Worm (Caenorhabditis elegans): ENCODE measurements around the gene slc-5A12.
A peak's percentile ranks its signal among the peaks of the same experiment; 100 is the strongest.

Gene slc-5A12

ce11 chrIV:11938554-11938953 is 1.3 kb downstream of the slc-5A12 start:
- TF ChIP-seq nhr-43 (tag; optimal IDR thresholded peaks at IDR 0.05; ENCODE audit: poor library complexity, severe bottlenecking) (peak; percentile 44), ZK546.5 (tag; optimal IDR thresholded peaks at IDR 0.05) (no peak)

- no peak for TF ChIP-seq sea-2 (GFP tag; optimal IDR thresholded peaks at IDR 0.05)
- TF ChIP-seq eor-1 (tag; optimal IDR thresholded peaks at IDR 0.05), result no peak
- TF ChIP-seq pqm-1 (tag; optimal IDR thresholded peaks at IDR 0.05), result no peak
- TF ChIP-seq egl-27 (tag; optimal IDR thresholded peaks at IDR 0.05), result no peak
- TF ChIP-seq nhr-11 (tag; optimal IDR thresholded peaks at IDR 0.05), result no peak
- no peak for TF ChIP-seq nhr-12 (tag; optimal IDR thresholded peaks at IDR 0.05)
Observed at ce11 chrIV:11942313-11942712, 5.1 kb downstream of the slc-5A12 start, which contains the start of gene ZK829.1. Gene ZK829.1, minus strand, starts transcription at chrIV:11942413.

ce11 chrIV:11945621-11946020 is 8.4 kb downstream of the slc-5A12 start, which contains the start of gene ZK829.3:
Gene ZK829.3, minus strand, starts transcription at chrIV:11945721.
- TF ChIP-seq zag-1 (tag; optimal IDR thresholded peaks at IDR 0.05), result no peak
- TF ChIP-seq nhr-23 (tag; optimal IDR thresholded peaks at IDR 0.05), result no peak
- TF ChIP-seq nhr-12 (tag; optimal IDR thresholded peaks at IDR 0.05), result no peak
- TF ChIP-seq ztf-11 (tag; optimal IDR thresholded peaks at IDR 0.05), result no peak
- no peak for TF ChIP-seq nhr-11 (tag; optimal IDR thresholded peaks at IDR 0.05)
- no peak for TF ChIP-seq elt-2 (tag; optimal IDR thresholded peaks at IDR 0.05)
- TF ChIP-seq nhr-237 (tag; optimal IDR thresholded peaks at IDR 0.05), result no peak
- no peak for TF ChIP-seq egl-5 (tag; optimal IDR thresholded peaks at IDR 0.05)
- TF ChIP-seq eor-1 (tag; optimal IDR thresholded peaks at IDR 0.05), result no peak
- TF ChIP-seq lsy-12 (tag; optimal IDR thresholded peaks at IDR 0.05), result no peak
- no peak for TF ChIP-seq ZK546.5 (tag; optimal IDR thresholded peaks at IDR 0.05)

DNA sequence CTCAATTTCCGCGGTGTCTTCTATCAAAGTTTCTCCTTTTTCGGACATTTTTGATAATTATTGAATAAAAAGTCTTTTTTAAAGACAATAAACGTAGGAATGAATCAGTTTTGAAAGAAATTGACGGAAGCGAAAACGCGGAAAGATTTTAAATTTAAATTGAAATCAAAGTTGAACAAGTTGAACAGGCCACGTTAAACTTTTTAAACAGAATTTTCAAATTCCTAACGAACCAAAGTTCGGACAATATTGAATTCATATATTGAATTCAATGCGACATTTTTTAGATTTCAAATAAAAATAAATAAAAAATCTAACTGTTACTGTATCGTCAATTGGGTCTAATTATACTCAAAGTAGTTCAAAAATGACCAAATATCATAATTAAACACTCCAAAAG is 12.5 kb downstream of the slc-5A12 start, which contains the start of gene hdl-1:
Gene hdl-1 (minus strand): TSS at position 101 of the 400 bp plus-strand sequence.
- no peak for TF ChIP-seq mdl-1 (tag; optimal IDR thresholded peaks at IDR 0.05)
- no peak for TF ChIP-seq nhr-23 (tag; optimal IDR thresholded peaks at IDR 0.05)
- TF ChIP-seq skn-1 (tag; optimal IDR thresholded peaks at IDR 0.05), result no peak
- TF ChIP-seq unc-39 (tag; optimal IDR thresholded peaks at IDR 0.05), result no peak

- TF ChIP-seq fos-1 (tag; optimal IDR thresholded peaks at IDR 0.05) (no peak), unc-62 (GFP tag; optimal IDR thresholded peaks at IDR 0.05) (no peak), ZK546.5 (tag; optimal IDR thresholded peaks at IDR 0.05) (no peak), mdl-1 (tag; optimal IDR thresholded peaks at IDR 0.05) (no peak), nhr-28 (tag; optimal IDR thresholded peaks at IDR 0.05) (no peak), nhr-67 (tag; optimal IDR thresholded peaks at IDR 0.05) (no peak), egl-5 (tag; optimal IDR thresholded peaks at IDR 0.05) (no peak), unc-39 (tag; optimal IDR thresholded peaks at IDR 0.05) (no peak), mml-1 (tag; optimal IDR thresholded peaks at IDR 0.05) (no peak), zag-1 (tag; optimal IDR thresholded peaks at IDR 0.05) (no peak), nhr-43 (tag; optimal IDR thresholded peaks at IDR 0.05; ENCODE audit: poor library complexity, severe bottlenecking) (no peak)
Observed at ce11 chrIV:11950270-11950669, 13.1 kb downstream of the slc-5A12 start, which contains the start of gene tbx-36. Gene tbx-36, plus strand, starts transcription at chrIV:11950570.

ce11 chrIV:11952612-11953299 is 15.5 kb downstream of the slc-5A12 start, which contains the start of gene gdh-1:
Gene gdh-1, plus strand, starts transcription at chrIV:11953249.
- TF ChIP-seq nhr-237 (tag; optimal IDR thresholded peaks at IDR 0.05), result no peak
- TF ChIP-seq fkh-10 (GFP tag; optimal IDR thresholded peaks at IDR 0.05), result no peak
- no peak for TF ChIP-seq ztf-11 (tag; optimal IDR thresholded peaks at IDR 0.05)
- TF ChIP-seq mml-1 (tag; optimal IDR thresholded peaks at IDR 0.05), result no peak
- TF ChIP-seq fos-1 (tag; optimal IDR thresholded peaks at IDR 0.05), result no peak
- TF ChIP-seq nhr-23 (tag; optimal IDR thresholded peaks at IDR 0.05), result no peak
- TF ChIP-seq elt-1 (tag; optimal IDR thresholded peaks at IDR 0.05), result no peak
- no peak for TF ChIP-seq unc-39 (tag; optimal IDR thresholded peaks at IDR 0.05)
- no peak for TF ChIP-seq nhr-12 (tag; optimal IDR thresholded peaks at IDR 0.05)
- TF ChIP-seq R02D3.7 (tag; optimal IDR thresholded peaks at IDR 0.05), result no peak
- no peak for TF ChIP-seq egl-27 (tag; optimal IDR thresholded peaks at IDR 0.05)
- TF ChIP-seq pha-4 (tag; optimal IDR thresholded peaks at IDR 0.05), result peak; percentile 91
- TF ChIP-seq elt-3 (tag; optimal IDR thresholded peaks at IDR 0.05), result no peak
- TF ChIP-seq nhr-28 (tag; optimal IDR thresholded peaks at IDR 0.05), result no peak
- no peak for TF ChIP-seq jun-1 (tag; optimal IDR thresholded peaks at IDR 0.05)
- no peak for TF ChIP-seq nhr-77 (tag; optimal IDR thresholded peaks at IDR 0.05)
- no peak for TF ChIP-seq nhr-11 (tag; optimal IDR thresholded peaks at IDR 0.05)
- TF ChIP-seq ceh-16 (tag; optimal IDR thresholded peaks at IDR 0.05), result no peak
- TF ChIP-seq nhr-67 (tag; optimal IDR thresholded peaks at IDR 0.05), result no peak
- TF ChIP-seq ceh-82 (tag; optimal IDR thresholded peaks at IDR 0.05), result no peak
- no peak for TF ChIP-seq lin-39 (tag; optimal IDR thresholded peaks at IDR 0.05)
- no peak for TF ChIP-seq skn-1 (tag; optimal IDR thresholded peaks at IDR 0.05)
- no peak for TF ChIP-seq ceh-28 (tag; optimal IDR thresholded peaks at IDR 0.05)
- no peak for TF ChIP-seq fkh-2 (tag; optimal IDR thresholded peaks at IDR 0.05)
- TF ChIP-seq nhr-25 (tag; optimal IDR thresholded peaks at IDR 0.05), result peak; percentile 74
- no peak for TF ChIP-seq snpc-4 (tag; optimal IDR thresholded peaks at IDR 0.05)
- TF ChIP-seq aly-2 (tag; optimal IDR thresholded peaks at IDR 0.05), result no peak
- no peak for TF ChIP-seq mdl-1 (tag; optimal IDR thresholded peaks at IDR 0.05)
- peak; percentile 58 for TF ChIP-seq elt-2 (tag; optimal IDR thresholded peaks at IDR 0.05)
- TF ChIP-seq eor-1 (tag; optimal IDR thresholded peaks at IDR 0.05), result no peak
- TF ChIP-seq pqm-1 (tag; optimal IDR thresholded peaks at IDR 0.05), result peak; percentile 49
- no peak for TF ChIP-seq ceh-9 (tag; optimal IDR thresholded peaks at IDR 0.05)
- TF ChIP-seq unc-62 (GFP tag; optimal IDR thresholded peaks at IDR 0.05), result no peak

Data from whole organism, L3 larva.